Worm (Caenorhabditis elegans): Measurements from ENCODE around the gene F44E5.15.

The F44E5.15 gene

ce11 chrII:11761806-11762512, 10.5 kb upstream of the F44E5.15 start (continued):
- TF ChIP-seq nfyb-1 (GFP tag; IDR thresholded peaks at IDR 0.05) (peak; percentile 77; the same call in 1 of the 2 replicates), hlh-26 (GFP tag; conservative IDR thresholded peaks at IDR 0.05) (no peak), B0035.1 (tag; optimal IDR thresholded peaks at IDR 0.05) (no peak), lsy-27 (tag; optimal IDR thresholded peaks at IDR 0.05; ENCODE audit: borderline replicate concordance, insufficient read depth) (no peak), ceh-27 (GFP tag; optimal IDR thresholded peaks at IDR 0.05) (no peak), hsf-1 (GFP tag; IDR thresholded peaks at IDR 0.05) (peak; percentile 7; the same call in 1 of the 2 replicates), F22D6.2 (tag; optimal IDR thresholded peaks at IDR 0.05) (no peak), B0019.2 (GFP tag; conservative IDR thresholded peaks at IDR 0.05) (no peak), rec-8 (tag; optimal IDR thresholded peaks at IDR 0.05) (no peak), F57A8.1 (GFP tag; optimal IDR thresholded peaks at IDR 0.05) (no peak), nhr-179 (tag; optimal IDR thresholded peaks at IDR 0.05) (no peak), F52B5.7 (tag; optimal IDR thresholded peaks at IDR 0.05) (no peak), ztf-3 (GFP tag; optimal IDR thresholded peaks at IDR 0.05) (no peak), cebp-2 (GFP tag; IDR thresholded peaks at IDR 0.05) (0 out of 2 replicates have a peak, but pooled peaks have one; percentile 20), ets-4 (GFP tag; optimal IDR thresholded peaks at IDR 0.05) (no peak), B0336.3 (GFP tag; IDR thresholded peaks at IDR 0.05) (no peak), ceh-40 (GFP tag; IDR thresholded peaks at IDR 0.05) (no peak)

ce11 chrII:11765506-11766152, 6.8 kb upstream of the F44E5.15 start:
- TF ChIP-seq egrh-3 (GFP tag; IDR thresholded peaks at IDR 0.05): peak; percentile 99
- TF ChIP-seq snpc-3.4 (tag; optimal IDR thresholded peaks at IDR 0.05): no peak
- no peak for TF ChIP-seq lir-1 (GFP tag; conservative IDR thresholded peaks at IDR 0.05)
- no peak for TF ChIP-seq pha-4 (tag; optimal IDR thresholded peaks at IDR 0.05)
- TF ChIP-seq tbp1 (GFP tag; optimal IDR thresholded peaks at IDR 0.05): no peak
- TF ChIP-seq let-526 (GFP tag; IDR thresholded peaks at IDR 0.05): no peak
- TF ChIP-seq ztf-18 (tag; optimal IDR thresholded peaks at IDR 0.05): no peak
- no peak for TF ChIP-seq attf-5 (GFP tag; optimal IDR thresholded peaks at IDR 0.05)
- no peak for TF ChIP-seq Y53G8AR.9 (GFP tag; conservative IDR thresholded peaks at IDR 0.05)
- TF ChIP-seq snpc-1.3 (tag; optimal IDR thresholded peaks at IDR 0.05; ENCODE audit: insufficient read depth): no peak
- TF ChIP-seq B0336.3 (GFP tag; IDR thresholded peaks at IDR 0.05): no peak
- TF ChIP-seq F57A8.1 (GFP tag; optimal IDR thresholded peaks at IDR 0.05): no peak
- no peak for TF ChIP-seq lsy-27 (tag; optimal IDR thresholded peaks at IDR 0.05; ENCODE audit: borderline replicate concordance, insufficient read depth)
- peak; percentile 88 for TF ChIP-seq zfh-2 (GFP tag; conservative IDR thresholded peaks at IDR 0.05)

DNA sequence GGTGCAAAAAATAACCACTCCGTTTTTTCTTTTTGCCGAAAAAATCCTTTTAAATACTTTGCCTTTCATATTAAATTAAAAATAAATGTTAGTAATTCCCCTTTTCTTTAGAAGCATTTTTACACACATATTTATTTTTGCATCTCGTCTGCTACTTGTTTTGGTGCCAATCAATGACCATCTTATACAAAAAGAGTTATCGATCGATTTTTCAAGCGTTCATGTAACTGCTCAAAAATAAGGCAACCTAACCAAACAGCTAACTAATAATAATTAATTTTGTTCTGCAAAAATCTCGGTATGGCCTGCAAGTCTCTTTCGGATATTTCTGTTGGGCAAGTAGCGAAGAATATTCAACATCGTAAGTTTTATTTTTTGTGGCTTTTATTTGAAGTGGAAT, 6.0 kb upstream of the F44E5.15 start, which contains the start of gene F44E5.2:
Gene F44E5.2, plus strand, starts transcription at position 301 of the 400 bp plus-strand sequence.
- TF ChIP-seq hrde-1 (tag; optimal IDR thresholded peaks at IDR 0.05; ENCODE audit: borderline replicate concordance) (no peak), D2030.7 (GFP tag; IDR thresholded peaks at IDR 0.05) (no peak), die-1 (tag; optimal IDR thresholded peaks at IDR 0.05) (no peak), egl-44 (GFP tag; IDR thresholded peaks at IDR 0.05) (no peak), unc-130 (GFP tag; optimal IDR thresholded peaks at IDR 0.05) (no peak), ceh-40 (GFP tag; IDR thresholded peaks at IDR 0.05) (no peak), Y79H2A.3 (GFP tag; conservative IDR thresholded peaks at IDR 0.05) (no peak), hmg-1.2 (GFP tag; IDR thresholded peaks at IDR 0.05) (no peak), B0261.1 (tag; optimal IDR thresholded peaks at IDR 0.05) (no peak), zfh-2 (GFP tag; conservative IDR thresholded peaks at IDR 0.05) (no peak)
